Worm (Caenorhabditis elegans): ENCODE results near the gene rsef-1.

Gene rsef-1

ce11 chrX:3057656-3058055, 1.5 kb downstream of the rsef-1 start:
- TF ChIP-seq lin-32 (GFP tag; optimal IDR thresholded peaks at IDR 0.05) (no peak), unc-39 (tag; optimal IDR thresholded peaks at IDR 0.05) (no peak), nhr-237 (tag; optimal IDR thresholded peaks at IDR 0.05) (no peak), mep-1 (tag; optimal IDR thresholded peaks at IDR 0.05) (no peak), drap-1 (GFP tag; optimal IDR thresholded peaks at IDR 0.05) (no peak), ztf-11 (tag; optimal IDR thresholded peaks at IDR 0.05) (no peak), mls-2 (tag; optimal IDR thresholded peaks at IDR 0.05) (no peak), elt-3 (tag; optimal IDR thresholded peaks at IDR 0.05) (no peak), blmp-1 (tag; optimal IDR thresholded peaks at IDR 0.05) (no peak), nhr-28 (tag; optimal IDR thresholded peaks at IDR 0.05) (no peak)

ce11 chrX:3056098-3056497, 3.1 kb downstream of the rsef-1 start:
- no peak for TF ChIP-seq ham-2 (GFP tag; optimal IDR thresholded peaks at IDR 0.05)
- no peak for TF ChIP-seq cnd-1 (tag; optimal IDR thresholded peaks at IDR 0.05)
- no peak for TF ChIP-seq lin-32 (GFP tag; optimal IDR thresholded peaks at IDR 0.05)
- TF ChIP-seq lsy-2 (tag; optimal IDR thresholded peaks at IDR 0.05), result no peak
- no peak for TF ChIP-seq ceh-43 (GFP tag; optimal IDR thresholded peaks at IDR 0.05)
- no peak for TF ChIP-seq tbx-8 (GFP tag; optimal IDR thresholded peaks at IDR 0.05)
- no peak for TF ChIP-seq sem-2 (GFP tag; optimal IDR thresholded peaks at IDR 0.05)
- TF ChIP-seq lin-13 (tag; optimal IDR thresholded peaks at IDR 0.05), result no peak
- TF ChIP-seq flh-1 (GFP tag; optimal IDR thresholded peaks at IDR 0.05), result no peak
- no peak for TF ChIP-seq elt-3 (tag; optimal IDR thresholded peaks at IDR 0.05)
- TF ChIP-seq blmp-1 (tag; optimal IDR thresholded peaks at IDR 0.05), result no peak
- no peak for TF ChIP-seq nhr-237 (tag; optimal IDR thresholded peaks at IDR 0.05)
- TF ChIP-seq nhr-12 (tag; optimal IDR thresholded peaks at IDR 0.05), result no peak
- no peak for TF ChIP-seq unc-120 (tag; optimal IDR thresholded peaks at IDR 0.05; ENCODE audit: poor library complexity, severe bottlenecking)

ce11 chrX:3054802-3055201, 4.4 kb downstream of the rsef-1 start, which contains the start of gene twk-26:
twk-26 (minus strand) TSS chrX:3054824.
- no peak for TF ChIP-seq ceh-83 (GFP tag; optimal IDR thresholded peaks at IDR 0.05)
- TF ChIP-seq nhr-237 (tag; optimal IDR thresholded peaks at IDR 0.05), result no peak
- TF ChIP-seq elt-3 (tag; optimal IDR thresholded peaks at IDR 0.05), result no peak
- no peak for TF ChIP-seq lin-32 (GFP tag; optimal IDR thresholded peaks at IDR 0.05)
- TF ChIP-seq blmp-1 (tag; optimal IDR thresholded peaks at IDR 0.05), result no peak
- TF ChIP-seq bed-3 (GFP tag; optimal IDR thresholded peaks at IDR 0.05), result no peak
- no peak for TF ChIP-seq lsy-2 (tag; optimal IDR thresholded peaks at IDR 0.05)
- TF ChIP-seq M03D4.4 (tag; optimal IDR thresholded peaks at IDR 0.05), result no peak
- no peak for TF ChIP-seq ham-2 (GFP tag; optimal IDR thresholded peaks at IDR 0.05)
- no peak for TF ChIP-seq sem-2 (GFP tag; optimal IDR thresholded peaks at IDR 0.05)
- TF ChIP-seq elt-1 (tag; optimal IDR thresholded peaks at IDR 0.05; ENCODE audit: borderline replicate concordance, insufficient read depth), result no peak
- no peak for TF ChIP-seq mab-5 (tag; optimal IDR thresholded peaks at IDR 0.05)
- TF ChIP-seq ceh-43 (GFP tag; optimal IDR thresholded peaks at IDR 0.05), result no peak
- TF ChIP-seq mep-1 (tag; optimal IDR thresholded peaks at IDR 0.05), result no peak
- no peak for TF ChIP-seq nhr-28 (tag; optimal IDR thresholded peaks at IDR 0.05)
- TF ChIP-seq ceh-39 (tag; optimal IDR thresholded peaks at IDR 0.05), result no peak
- TF ChIP-seq snpc-4 (tag; optimal IDR thresholded peaks at IDR 0.05), result no peak
- no peak for TF ChIP-seq tbx-8 (GFP tag; optimal IDR thresholded peaks at IDR 0.05)

- no peak for TF ChIP-seq nhr-76 (tag; optimal IDR thresholded peaks at IDR 0.05)
- no peak for TF ChIP-seq nhr-2 (tag; optimal IDR thresholded peaks at IDR 0.05)
- TF ChIP-seq snpc-4 (tag; optimal IDR thresholded peaks at IDR 0.05), result no peak
- TF ChIP-seq drap-1 (GFP tag; optimal IDR thresholded peaks at IDR 0.05), result no peak
- no peak for TF ChIP-seq unc-62 (GFP tag; optimal IDR thresholded peaks at IDR 0.05)
- TF ChIP-seq cnd-1 (tag; optimal IDR thresholded peaks at IDR 0.05), result no peak
- no peak for TF ChIP-seq elt-3 (tag; optimal IDR thresholded peaks at IDR 0.05)
- TF ChIP-seq elt-1 (tag; optimal IDR thresholded peaks at IDR 0.05; ENCODE audit: borderline replicate concordance, insufficient read depth), result no peak
- TF ChIP-seq blmp-1 (tag; optimal IDR thresholded peaks at IDR 0.05), result no peak
- TF ChIP-seq tbx-8 (GFP tag; optimal IDR thresholded peaks at IDR 0.05), result no peak
- no peak for TF ChIP-seq lin-32 (GFP tag; optimal IDR thresholded peaks at IDR 0.05)
- no peak for TF ChIP-seq pha-4 (tag; optimal IDR thresholded peaks at IDR 0.05)
- no peak for TF ChIP-seq mls-2 (tag; optimal IDR thresholded peaks at IDR 0.05)
- no peak for TF ChIP-seq ces-1 (GFP tag; optimal IDR thresholded peaks at IDR 0.05)
- TF ChIP-seq lin-13 (tag; optimal IDR thresholded peaks at IDR 0.05), result no peak
- no peak for TF ChIP-seq zip-8 (tag; optimal IDR thresholded peaks at IDR 0.05)
Measured at ce11 chrX:3054394-3054793, 4.8 kb downstream of the rsef-1 start.

Data from whole organism, mixed stage, embryonic.